Worm (Caenorhabditis elegans) whole organism, mixed stage, embryonic: ENCODE measurements around the gene C17H11.5.

Experiments used
- blmp-1 ChIP-seq: fragments of 150-350 bp; optimal IDR thresholded peaks from 2 replicates; lab custom pipeline; 2014; ENCODE audit warnings: missing biosample characterization, missing genetic modification characterization
- ceh-43 ChIP-seq: fragments of 200-800 bp; sonication (Bioruptor generic); optimal IDR thresholded peaks from 2 replicates; lab custom pipeline; 2018; ENCODE audit warnings: mild to moderate bottlenecking, missing genetic modification characterization, moderate library complexity, missing compliant biosample characterization
- ces-1 ChIP-seq: fragments of 150-350 bp; optimal IDR thresholded peaks from 2 replicates; lab custom pipeline; 2014; ENCODE audit warnings: missing biosample characterization, missing genetic modification reagents, missing genetic modification characterization
- elt-1 ChIP-seq: sonication (generic microtip); optimal IDR thresholded peaks from 2 replicates; lab custom pipeline; 2017; ENCODE audit warnings: missing genetic modification characterization, mild to moderate bottlenecking, missing compliant biosample characterization, antibody characterized with exemption, moderate library complexity, borderline replicate concordance; ENCODE audit not compliant: insufficient read depth
- flh-1 ChIP-seq: fragments of 200-800 bp; sonication (Bioruptor generic); optimal IDR thresholded peaks from 2 replicates; lab custom pipeline; 2018; ENCODE audit warnings: mild to moderate bottlenecking, missing genetic modification characterization, moderate library complexity, missing compliant biosample characterization
- lin-13 ChIP-seq: fragments of 150-350 bp; optimal IDR thresholded peaks from 2 replicates; lab custom pipeline; 2014; ENCODE audit warnings: missing biosample characterization, missing genetic modification characterization
- lsy-2 ChIP-seq: fragments of 150-350 bp; optimal IDR thresholded peaks from 2 replicates; lab custom pipeline; 2014; ENCODE audit warnings: missing biosample characterization, missing genetic modification characterization
- mab-5 ChIP-seq: fragments of 150-350 bp; optimal IDR thresholded peaks from 2 replicates; lab custom pipeline; 2014; ENCODE audit warnings: missing biosample characterization, missing genetic modification characterization
- nhr-12 ChIP-seq: fragments of 150-350 bp; optimal IDR thresholded peaks from 2 replicates; lab custom pipeline; 2014; ENCODE audit warnings: missing biosample characterization, missing genetic modification characterization
- nhr-28 ChIP-seq: fragments of 150-350 bp; optimal IDR thresholded peaks from 2 replicates; lab custom pipeline; 2014; ENCODE audit warnings: missing biosample characterization, missing genetic modification characterization
- pha-4 ChIP-seq: fragments of 150-350 bp; optimal IDR thresholded peaks from 2 replicates; lab custom pipeline; 2018; ENCODE audit warnings: missing biosample characterization, missing genetic modification reagents, missing genetic modification characterization
- snpc-4 ChIP-seq: fragments of 150-350 bp; optimal IDR thresholded peaks from 2 replicates; lab custom pipeline; 2014; ENCODE audit warnings: missing biosample characterization, missing genetic modification characterization
- unc-62 ChIP-seq: fragments of 150-350 bp; optimal IDR thresholded peaks from 2 replicates; lab custom pipeline; 2014; ENCODE audit warnings: missing biosample characterization, missing genetic modification reagents, missing genetic modification characterization

DNA sequence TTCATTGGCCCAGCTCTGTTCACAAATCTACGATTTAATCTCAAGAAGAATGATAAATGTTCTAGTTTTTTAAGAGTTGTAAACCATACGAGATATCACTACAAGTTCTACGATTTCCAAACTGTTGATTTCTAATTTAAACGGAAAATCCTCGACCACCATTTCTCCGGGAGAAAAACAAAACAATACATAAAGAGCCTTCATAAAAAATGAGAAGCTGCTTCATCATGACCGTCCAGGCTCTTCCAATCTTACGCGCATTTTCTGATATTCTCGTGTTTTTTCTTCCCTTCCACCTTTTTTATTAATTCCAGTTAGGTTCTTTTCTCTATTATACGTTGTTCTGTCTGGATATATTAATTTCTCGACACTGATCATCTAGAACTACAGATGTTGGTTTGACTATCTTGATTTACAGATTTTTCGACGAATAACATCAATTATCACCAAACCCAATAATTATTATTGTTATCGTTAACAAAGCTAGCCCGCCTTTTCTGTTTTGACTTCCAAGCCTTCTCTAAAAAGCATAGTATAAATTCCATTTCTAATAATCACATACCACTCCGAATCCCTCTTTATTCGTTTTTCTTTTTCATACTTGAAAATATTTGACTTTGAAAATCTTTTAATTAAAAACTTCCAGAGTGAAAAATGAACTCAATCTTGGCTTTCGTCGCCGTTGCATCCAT is 29.6 kb upstream of the C17H11.5 start, which contains the start of gene C47D2.1:
- no peak for TF ChIP-seq lin-13 (tag; lab: Kevin White, UChicago)
- no peak for TF ChIP-seq ces-1 (GFP tag; lab: Kevin White, UChicago)
- no peak for TF ChIP-seq nhr-28 (tag; lab: Kevin White, UChicago)
- TF ChIP-seq flh-1: no peak
- TF ChIP-seq unc-62 (GFP tag; lab: Kevin White, UChicago): no peak
- TF ChIP-seq ceh-43 (GFP tag; lab: Kevin White, UChicago): no peak
- no peak for TF ChIP-seq elt-1
- no peak for TF ChIP-seq snpc-4 (tag; lab: Kevin White, UChicago)
- no peak for TF ChIP-seq nhr-12 (tag; lab: Kevin White, UChicago)
- TF ChIP-seq pha-4: no peak
- no peak for TF ChIP-seq lsy-2
- TF ChIP-seq blmp-1 (tag; lab: Kevin White, UChicago): no peak
- TF ChIP-seq mab-5 (tag; lab: Kevin White, UChicago): no peak
